Worm (Caenorhabditis elegans) whole organism, L3 larva: ENCODE results near the gene M163.10.
A peak's percentile ranks its signal among the peaks of the same experiment; 100 is the strongest.

ENCODE experiments used
- ZK546.5 ChIP-seq: sonication (generic microtip); optimal IDR thresholded peaks from 2 replicates; lab custom pipeline; 2017; ENCODE audit warnings: missing biosample characterization, missing genetic modification characterization
- aly-2 ChIP-seq: fragments of 150-350 bp; optimal IDR thresholded peaks from 2 replicates; lab custom pipeline; 2014; ENCODE audit warnings: missing biosample characterization, missing genetic modification characterization
- ceh-16 ChIP-seq: sonication (generic microtip); optimal IDR thresholded peaks from 2 replicates; lab custom pipeline; 2017; ENCODE audit warnings: missing biosample characterization, missing genetic modification characterization
- ceh-28 ChIP-seq: fragments of 150-350 bp; optimal IDR thresholded peaks from 2 replicates; lab custom pipeline; 2014; ENCODE audit warnings: missing biosample characterization, missing genetic modification reagents, missing genetic modification characterization
- ceh-82 ChIP-seq: fragments of 150-350 bp; optimal IDR thresholded peaks from 2 replicates; lab custom pipeline; 2014; ENCODE audit warnings: missing biosample characterization, missing genetic modification characterization
- ceh-9 ChIP-seq: sonication (generic microtip); optimal IDR thresholded peaks from 2 replicates; lab custom pipeline; 2018; ENCODE audit warnings: missing biosample characterization, missing genetic modification characterization
- egl-5 ChIP-seq: fragments of 150-350 bp; optimal IDR thresholded peaks from 2 replicates; lab custom pipeline; 2017; ENCODE audit warnings: missing biosample characterization, missing genetic modification reagents, missing genetic modification characterization, inconsistent platforms
- elt-2 ChIP-seq: sonication (generic microtip); optimal IDR thresholded peaks from 2 replicates; lab custom pipeline; 2016; ENCODE audit warnings: missing genetic modification reagents, mild to moderate bottlenecking, missing genetic modification characterization, missing compliant biosample characterization
- elt-3 ChIP-seq, 3 experiments: fragments of 150-350 bp in 1 of 3; sonication (generic microtip) in 2 of 3; optimal IDR thresholded peaks; 2 replicates in 2 of 3; 4 replicates in 1 of 3; lab custom pipeline; 2014 to 2017; ENCODE audit warnings: missing biosample characterization in 3 of 3, missing genetic modification characterization in 3 of 3
- eor-1 ChIP-seq, 2 experiments: fragments of 150-350 bp; optimal IDR thresholded peaks; 2 replicates each; lab custom pipeline; 2014 to 2018; ENCODE audit warnings: missing biosample characterization in 2 of 2, missing genetic modification characterization in 2 of 2
- fkh-10 ChIP-seq: sonication (generic microtip); optimal IDR thresholded peaks from 2 replicates; lab custom pipeline; 2017; ENCODE audit warnings: missing biosample characterization, missing genetic modification reagents, missing genetic modification characterization
- fos-1 ChIP-seq: fragments of 150-350 bp; optimal IDR thresholded peaks from 2 replicates; lab custom pipeline; 2014; ENCODE audit warnings: missing biosample characterization, missing genetic modification characterization
- jun-1 ChIP-seq: fragments of 150-350 bp; optimal IDR thresholded peaks from 2 replicates; lab custom pipeline; 2014; ENCODE audit warnings: missing biosample characterization, missing genetic modification reagents, missing genetic modification characterization
- lin-15B ChIP-seq: fragments of 150-350 bp; optimal IDR thresholded peaks from 2 replicates; lab custom pipeline; 2014; ENCODE audit warnings: missing biosample characterization, missing genetic modification characterization
- lin-39 ChIP-seq: fragments of 150-350 bp; optimal IDR thresholded peaks from 2 replicates; lab custom pipeline; 2018; ENCODE audit warnings: missing biosample characterization, missing genetic modification reagents, missing genetic modification characterization
- lsy-12 ChIP-seq: sonication (generic microtip); optimal IDR thresholded peaks from 2 replicates; lab custom pipeline; 2016; ENCODE audit warnings: mild to moderate bottlenecking, missing genetic modification characterization, missing compliant biosample characterization
- mml-1 ChIP-seq: fragments of 150-350 bp; sonication (generic microtip); optimal IDR thresholded peaks from 3 replicates; lab custom pipeline; 2014; ENCODE audit warnings: missing biosample characterization, missing genetic modification characterization
- nfya-1 ChIP-seq: sonication (generic microtip); optimal IDR thresholded peaks from 2 replicates; lab custom pipeline; 2017; ENCODE audit warnings: missing genetic modification characterization, mild to moderate bottlenecking, missing compliant biosample characterization, antibody characterized with exemption, moderate library complexity; ENCODE audit not compliant: insufficient read depth
- nhr-11 ChIP-seq: fragments of 150-350 bp; optimal IDR thresholded peaks from 2 replicates; lab custom pipeline; 2014; ENCODE audit warnings: missing biosample characterization, missing genetic modification characterization
- nhr-23 ChIP-seq: fragments of 150-350 bp; optimal IDR thresholded peaks from 2 replicates; lab custom pipeline; 2014; ENCODE audit warnings: missing biosample characterization, missing genetic modification reagents, missing genetic modification characterization
- nhr-237 ChIP-seq: fragments of 150-350 bp; optimal IDR thresholded peaks from 2 replicates; lab custom pipeline; 2014; ENCODE audit warnings: missing biosample characterization, missing genetic modification characterization
- nhr-25 ChIP-seq: sonication (generic microtip); optimal IDR thresholded peaks from 2 replicates; lab custom pipeline; 2017; ENCODE audit warnings: missing biosample characterization, missing genetic modification characterization
- nhr-43 ChIP-seq: sonication (generic microtip); optimal IDR thresholded peaks from 2 replicates; lab custom pipeline; 2016; ENCODE audit warnings: mild to moderate bottlenecking, missing genetic modification characterization, missing compliant biosample characterization; ENCODE audit not compliant: poor library complexity, severe bottlenecking
- nhr-67 ChIP-seq: fragments of 150-350 bp; optimal IDR thresholded peaks from 2 replicates; lab custom pipeline; 2014; ENCODE audit warnings: missing biosample characterization, missing genetic modification characterization
- nhr-76 ChIP-seq: fragments of 150-350 bp; sonication (generic microtip); optimal IDR thresholded peaks from 5 replicates; lab custom pipeline; 2014; ENCODE audit warnings: missing biosample characterization, missing genetic modification characterization
- nhr-77 ChIP-seq: fragments of 150-350 bp; optimal IDR thresholded peaks from 2 replicates; lab custom pipeline; 2014; ENCODE audit warnings: missing biosample characterization, missing genetic modification characterization
- pha-4 ChIP-seq: fragments of 150-350 bp; optimal IDR thresholded peaks from 2 replicates; lab custom pipeline; 2014; ENCODE audit warnings: missing biosample characterization, missing genetic modification reagents, missing genetic modification characterization
- sea-2 ChIP-seq: fragments of 150-350 bp; sonication (generic microtip); optimal IDR thresholded peaks from 4 replicates; lab custom pipeline; 2014; ENCODE audit warnings: missing biosample characterization, missing genetic modification reagents, missing genetic modification characterization
- skn-1 ChIP-seq: fragments of 150-350 bp; optimal IDR thresholded peaks from 2 replicates; lab custom pipeline; 2014; ENCODE audit warnings: missing biosample characterization, missing genetic modification characterization
- snpc-4 ChIP-seq: fragments of 150-350 bp; optimal IDR thresholded peaks from 2 replicates; lab custom pipeline; 2014; ENCODE audit warnings: missing biosample characterization, missing genetic modification characterization
- tbx-2 ChIP-seq: sonication (generic microtip); optimal IDR thresholded peaks from 2 replicates; lab custom pipeline; 2016; ENCODE audit warnings: mild to moderate bottlenecking, missing genetic modification characterization, missing compliant biosample characterization
- unc-39 ChIP-seq: sonication (generic microtip); optimal IDR thresholded peaks from 4 replicates; lab custom pipeline; 2017; ENCODE audit warnings: missing biosample characterization, missing genetic modification characterization
- unc-62 ChIP-seq: fragments of 150-350 bp; sonication (generic microtip); optimal IDR thresholded peaks from 4 replicates; lab custom pipeline; 2014; ENCODE audit warnings: missing biosample characterization, missing genetic modification reagents, missing genetic modification characterization
- zag-1 ChIP-seq: fragments of 150-350 bp; optimal IDR thresholded peaks from 2 replicates; lab custom pipeline; 2014; ENCODE audit warnings: missing biosample characterization, missing genetic modification characterization
- ztf-11 ChIP-seq: fragments of 150-350 bp; optimal IDR thresholded peaks from 2 replicates; lab custom pipeline; 2014; ENCODE audit warnings: missing biosample characterization, missing genetic modification characterization
- ztf-4 ChIP-seq: fragments of 150-350 bp; optimal IDR thresholded peaks from 2 replicates; lab custom pipeline; 2014; ENCODE audit warnings: missing biosample characterization, missing genetic modification characterization

The M163.10 gene

DNA sequence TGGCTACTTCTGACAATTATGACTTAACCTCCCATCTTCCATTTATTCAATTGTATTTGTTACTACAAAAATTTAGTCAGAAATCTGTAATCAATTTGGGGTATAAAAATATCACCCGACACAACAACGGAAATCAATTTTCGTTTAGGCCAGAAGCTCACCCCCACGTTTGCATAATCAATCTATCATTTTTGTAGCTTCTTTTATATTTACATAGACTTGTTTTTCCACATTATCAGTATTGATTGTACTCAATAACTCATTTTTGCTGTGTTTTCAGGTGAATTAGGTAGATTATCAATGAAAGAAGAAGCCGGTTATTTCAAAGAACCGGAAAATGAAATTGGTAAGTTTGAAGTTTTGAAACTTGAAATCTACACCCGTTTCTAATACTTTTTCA lies 3.0 kb downstream of the M163.10 start, which contains the start of gene M163.5:
M163.5 (plus strand) TSS at position 301 of the 400 bp plus-strand sequence.
- no peak for TF ChIP-seq nhr-76 (tag; lab: Kevin White, UChicago)
- TF ChIP-seq mml-1 (tag; lab: Kevin White, UChicago), result no peak
- no peak for TF ChIP-seq ceh-16 (tag; lab: Kevin White, UChicago)
- no peak for TF ChIP-seq nhr-23 (tag; lab: Kevin White, UChicago)
- TF ChIP-seq aly-2 (tag; lab: Kevin White, UChicago), result no peak
- TF ChIP-seq unc-62 (GFP tag; lab: Kevin White, UChicago), result no peak
- no peak for TF ChIP-seq ztf-4 (tag; lab: Kevin White, UChicago)
- TF ChIP-seq lin-39 (tag; lab: Kevin White, UChicago), result no peak
- no peak for TF ChIP-seq ZK546.5 (tag; lab: Kevin White, UChicago)
- no peak for TF ChIP-seq fos-1
- TF ChIP-seq ceh-9 (tag; lab: Kevin White, UChicago), result no peak
- TF ChIP-seq snpc-4 (tag; lab: Kevin White, UChicago), result no peak
- TF ChIP-seq jun-1, result no peak
- no peak for TF ChIP-seq nhr-67
- no peak for TF ChIP-seq lin-15B

DNA sequence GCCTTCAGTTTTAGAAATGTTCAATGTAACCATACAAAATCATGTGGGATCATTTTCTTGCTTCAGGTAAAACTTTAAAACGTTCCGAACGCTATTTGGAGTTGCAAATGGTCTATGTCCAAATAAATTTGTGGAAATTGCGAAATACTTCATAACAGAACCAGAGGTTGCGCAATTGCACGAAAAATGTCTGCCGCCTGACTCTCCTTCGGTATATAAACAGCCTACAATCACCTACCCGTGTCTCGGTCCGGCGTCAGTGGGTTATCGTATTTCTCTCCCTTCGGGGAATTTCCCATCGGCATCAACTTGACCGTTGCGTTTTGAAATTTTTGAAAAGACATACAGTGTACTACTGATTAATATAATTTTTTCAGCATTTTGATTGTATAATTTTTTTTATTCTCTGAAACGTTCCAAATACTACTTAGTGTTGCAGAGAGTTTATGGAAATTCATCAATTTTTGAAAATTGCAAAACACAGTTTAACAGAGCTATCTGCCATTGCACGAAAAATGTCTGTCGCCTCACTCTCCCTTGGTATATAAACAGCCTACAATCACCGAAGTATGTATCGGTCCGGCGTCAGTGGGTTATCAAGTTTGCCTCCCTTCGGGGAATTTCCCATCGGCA lies 6.0 kb downstream of the M163.10 start:
- TF ChIP-seq elt-2 (tag; lab: Kevin White, UChicago), result peak; percentile 38
- peak; percentile 69 for TF ChIP-seq nhr-23 (tag; lab: Kevin White, UChicago)
- no peak for TF ChIP-seq mml-1 (tag; lab: Kevin White, UChicago)
- no peak for TF ChIP-seq pha-4
- TF ChIP-seq ceh-16 (tag; lab: Kevin White, UChicago), result no peak
- TF ChIP-seq skn-1, result peak; percentile 73
- peak; percentile 68 for TF ChIP-seq tbx-2 (tag; lab: Kevin White, UChicago)
- no peak for TF ChIP-seq lin-15B
- peak; percentile 82 for TF ChIP-seq nhr-43 (tag; lab: Kevin White, UChicago)
- TF ChIP-seq jun-1, result peak; percentile 68
- TF ChIP-seq nhr-237 (tag; lab: Kevin White, UChicago), result no peak
- TF ChIP-seq snpc-4 (tag; lab: Kevin White, UChicago), result peak; percentile 98
- peak; percentile 0 for TF ChIP-seq ceh-28 (tag; lab: Kevin White, UChicago)
- no peak for TF ChIP-seq ceh-9 (tag; lab: Kevin White, UChicago)
- TF ChIP-seq elt-3 (tag; optimal IDR thresholded peaks at IDR 0.05; lab: Kevin White, UChicago), result peak in 1 of 3 experiments; percentile 22
- peak; percentile 22 for TF ChIP-seq nhr-25 (tag; lab: Kevin White, UChicago)
- no peak for TF ChIP-seq ZK546.5 (tag; lab: Kevin White, UChicago)
- TF ChIP-seq nhr-11 (tag; lab: Kevin White, UChicago), result no peak
- TF ChIP-seq egl-5 (tag; lab: Kevin White, UChicago), result no peak
- peak; percentile 14 for TF ChIP-seq lsy-12

DNA sequence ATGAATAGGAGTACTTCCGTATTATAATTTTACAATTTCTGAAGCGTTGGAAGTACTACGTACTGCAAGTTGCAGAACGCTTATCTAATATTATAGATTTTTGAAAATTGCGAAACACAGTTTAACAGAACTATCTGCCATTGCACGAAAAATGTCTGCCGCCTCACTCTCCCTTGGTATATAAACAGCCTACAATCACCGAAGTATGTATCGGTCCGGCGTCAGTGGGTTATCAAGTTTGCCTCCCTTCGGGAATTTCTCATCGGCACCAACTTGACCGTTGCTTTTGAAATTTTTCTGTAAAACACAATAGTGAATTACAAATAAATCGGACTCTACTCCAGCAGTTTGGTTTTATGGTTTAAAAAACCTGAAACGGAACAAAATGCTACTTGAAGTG lies 6.6 kb downstream of the M163.10 start:
- TF ChIP-seq snpc-4 (tag; lab: Kevin White, UChicago) (peak; percentile 92), elt-2 (tag; lab: Kevin White, UChicago) (peak; percentile 17), sea-2 (GFP tag; lab: Kevin White, UChicago) (no peak)

DNA sequence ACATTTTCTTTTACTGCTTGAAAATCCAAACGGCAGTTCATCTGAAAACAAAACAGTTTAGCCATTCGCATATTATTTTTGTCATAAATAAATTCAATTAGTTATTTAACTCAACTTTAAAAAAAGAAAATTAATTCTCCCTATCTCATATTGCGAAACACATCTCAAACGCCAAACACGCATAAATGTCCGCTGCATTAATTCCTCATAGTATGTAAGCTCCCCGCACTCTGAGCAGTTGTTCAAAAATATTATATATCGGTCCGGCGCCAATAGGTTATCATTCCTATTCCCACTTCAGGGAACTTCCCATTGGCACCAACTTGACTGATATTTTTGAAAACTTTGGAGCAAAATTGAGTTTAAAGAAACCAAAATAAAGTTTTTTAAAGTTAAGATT lies 7.4 kb downstream of the M163.10 start:
- no peak for TF ChIP-seq ZK546.5 (tag; lab: Kevin White, UChicago)
- TF ChIP-seq ceh-82 (tag; lab: Kevin White, UChicago), result peak; percentile 25
- TF ChIP-seq nfya-1 (tag; lab: Kevin White, UChicago), result peak; percentile 36
- peak; percentile 98 for TF ChIP-seq snpc-4 (tag; lab: Kevin White, UChicago)

DNA sequence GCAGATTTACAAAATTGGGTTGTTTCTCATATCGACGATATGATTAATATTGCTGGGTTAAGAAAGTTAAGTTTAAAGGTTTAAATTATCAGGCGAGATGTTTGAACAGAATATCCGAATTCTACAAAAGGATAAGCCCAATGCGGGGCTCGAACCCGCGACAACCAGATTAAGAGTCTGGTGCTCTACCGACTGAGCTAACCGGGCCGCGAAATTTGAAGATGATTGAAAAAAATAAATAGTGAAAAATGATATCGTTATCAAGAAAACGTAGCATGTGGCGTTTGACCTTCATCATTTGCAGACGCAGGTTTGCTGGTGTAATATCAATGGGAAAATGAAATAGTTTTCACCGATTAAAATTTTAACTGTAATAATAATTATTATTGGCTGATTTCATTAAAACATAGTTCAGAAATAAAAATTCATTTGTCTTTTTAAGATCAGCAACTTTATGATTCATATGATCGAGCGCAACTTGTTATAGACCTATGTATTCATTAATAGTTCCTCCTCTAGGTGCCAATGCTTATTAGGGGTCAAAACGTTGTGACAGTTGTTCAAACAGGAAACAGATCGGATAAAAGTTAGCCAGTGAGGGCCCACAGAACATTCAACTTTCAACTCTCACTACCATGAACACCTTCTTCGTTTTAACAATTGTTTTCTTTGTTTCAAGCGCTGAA lies 8.1 kb downstream of the M163.10 start, which contains the start of gene M163.11:
M163.11 (plus strand) TSS at position 636 of the 686 bp plus-strand sequence.
- TF ChIP-seq sea-2 (GFP tag; lab: Kevin White, UChicago), result no peak
- TF ChIP-seq nhr-25 (tag; lab: Kevin White, UChicago), result peak; percentile 8
- TF ChIP-seq lin-39 (tag; lab: Kevin White, UChicago), result no peak
- TF ChIP-seq elt-2 (tag; lab: Kevin White, UChicago), result peak; percentile 36
- TF ChIP-seq ztf-11 (tag; lab: Kevin White, UChicago), result no peak
- TF ChIP-seq pha-4, result no peak
- peak; percentile 3 for TF ChIP-seq lsy-12
- no peak for TF ChIP-seq nhr-23 (tag; lab: Kevin White, UChicago)
- no peak for TF ChIP-seq ceh-16 (tag; lab: Kevin White, UChicago)
- no peak for TF ChIP-seq nhr-77
- peak; percentile 71 for TF ChIP-seq nhr-43 (tag; lab: Kevin White, UChicago)
- no peak for TF ChIP-seq fkh-10 (GFP tag; lab: Kevin White, UChicago)
- no peak for TF ChIP-seq nhr-237 (tag; lab: Kevin White, UChicago)
- TF ChIP-seq mml-1 (tag; lab: Kevin White, UChicago), result no peak
- no peak for TF ChIP-seq skn-1
- no peak for TF ChIP-seq nhr-67
- no peak for TF ChIP-seq eor-1 (tag; optimal IDR thresholded peaks at IDR 0.05; lab: Kevin White, UChicago)
- no peak for TF ChIP-seq zag-1
- no peak for TF ChIP-seq unc-39
- no peak for TF ChIP-seq ztf-4 (tag; lab: Kevin White, UChicago)
